Worm (Caenorhabditis elegans): Measurements from ENCODE around the gene aka-1.

- TF ChIP-seq pqm-1 (tag; optimal IDR thresholded peaks at IDR 0.05) (no peak), mec-3 (tag; optimal IDR thresholded peaks at IDR 0.05; ENCODE audit: borderline replicate concordance) (no peak), ama-1 (optimal IDR thresholded peaks at IDR 0.05) (no peak), che-1 (tag; optimal IDR thresholded peaks at IDR 0.05) (no peak), rnt-1 (tag; optimal IDR thresholded peaks at IDR 0.05) (no peak), hlh-30 (tag; optimal IDR thresholded peaks at IDR 0.05; ENCODE audit: insufficient read depth) (no peak), dmd-4 (tag; optimal IDR thresholded peaks at IDR 0.05; ENCODE audit: borderline replicate concordance) (no peak), C38D4.7 (GFP tag; optimal IDR thresholded peaks at IDR 0.05) (no peak), dve-1 (tag; optimal IDR thresholded peaks at IDR 0.05) (no peak)
These were observed 11.3 kb upstream of the aka-1 start, which contains the start of gene D1022.9 for ce11 chrII:7489605-7490004.
